Worm (Caenorhabditis elegans) whole organism, L4/young adult: Measurements from ENCODE around the gene srj-9.

Source experiments
- W03F9.2 ChIP-seq: fragments of 150-350 bp; optimal IDR thresholded peaks from 2 replicates; lab custom pipeline; 2014; ENCODE audit warnings: missing biosample characterization, missing genetic modification characterization
- dao-5 ChIP-seq: sonication (generic microtip); optimal IDR thresholded peaks from 2 replicates; lab custom pipeline; 2016; ENCODE audit warnings: missing genotype, missing genetic modification characterization, moderate library complexity, missing compliant biosample characterization
- him-1 ChIP-seq: sonication (generic microtip); optimal IDR thresholded peaks from 2 replicates; lab custom pipeline; 2016; ENCODE audit warnings: missing genotype, missing genetic modification reagents, missing genetic modification characterization, missing compliant biosample characterization

- TF ChIP-seq him-1 (no peak), W03F9.2 (tag; lab: Kevin White, UChicago) (no peak), dao-5 (no peak)
These were observed 31.8 kb downstream of the srj-9 start, which contains the start of gene slc-28.1 for ce11 chrV:3463514-3463913.
